Worm (Caenorhabditis elegans): ENCODE measurements around the gene T02E9.5.

ce11 chrV:11326914-11327367 lies 15.1 kb upstream of the T02E9.5 start, which contains the start of gene tmed-10:
- TF ChIP-seq lim-6 (tag; optimal IDR thresholded peaks at IDR 0.05) (no peak), ama-1 (optimal IDR thresholded peaks at IDR 0.05) (no peak), elt-2 (tag; optimal IDR thresholded peaks at IDR 0.05) (no peak), ceh-18 (tag; optimal IDR thresholded peaks at IDR 0.05) (peak; percentile 1), unc-42 (tag; optimal IDR thresholded peaks at IDR 0.05) (peak; percentile 48), unc-86 (tag; optimal IDR thresholded peaks at IDR 0.05) (no peak), pax-1 (tag; optimal IDR thresholded peaks at IDR 0.05) (no peak), lin-11 (tag; optimal IDR thresholded peaks at IDR 0.05) (no peak), rnt-1 (tag; optimal IDR thresholded peaks at IDR 0.05) (no peak), dmd-4 (tag; optimal IDR thresholded peaks at IDR 0.05; ENCODE audit: borderline replicate concordance) (no peak), fkh-10 (GFP tag; optimal IDR thresholded peaks at IDR 0.05) (no peak), hlh-6 (tag; optimal IDR thresholded peaks at IDR 0.05) (no peak), ceh-9 (tag; optimal IDR thresholded peaks at IDR 0.05) (no peak), pha-4 (tag; optimal IDR thresholded peaks at IDR 0.05) (no peak)

All from whole organism, late embryonic.